Fruit fly (Drosophila melanogaster) whole organism, prepupa: Measurements from ENCODE around the gene Lcp65Ag3.

Source experiments
- Hr39 ChIP-seq: fragments of 200-800 bp; sonication (Bioruptor generic); optimal IDR thresholded peaks from 2 replicates; lab custom pipeline; 2016; ENCODE audit warnings: missing biosample characterization, missing genetic modification characterization
- eg ChIP-seq: fragments of 200-800 bp; sonication (Bioruptor generic); IDR thresholded peaks from 3 replicates; pipeline ENCODE4 v1.3.6; 2022; ENCODE audit warnings: missing biosample characterization, missing genetic modification characterization

- TF ChIP-seq eg (GFP tag; lab: Robert Waterston, UW) (no peak), Hr39 (GFP tag; lab: Kevin White, UChicago) (no peak)
These were observed 27.7 kb upstream of the Lcp65Ag3 start, which contains the start of gene Cpr65Ay for dm6 chr3L:6158530-6158929.
